Worm (Caenorhabditis elegans) whole organism, L4 larva: ENCODE results near the gene cuc-1.

Source experiments
- D1046.2 ChIP-seq: fragments of 200-800 bp; sonication (Bioruptor generic); IDR thresholded peaks from 2 replicates; pipeline ENCODE4 v1.3.6; 2022; ENCODE audit warnings: missing genetic modification characterization, missing compliant biosample characterization
- F49E8.2 ChIP-seq: sonication (generic microtip); optimal IDR thresholded peaks from 2 replicates; lab custom pipeline; 2016; ENCODE audit warnings: missing compliant biosample characterization, mild to moderate bottlenecking, missing genetic modification characterization, borderline replicate concordance
- T20F7.1 ChIP-seq: fragments of 200-800 bp; sonication (Bioruptor generic); optimal IDR thresholded peaks from 2 replicates; lab custom pipeline; 2018; ENCODE audit warnings: mild to moderate bottlenecking, missing genetic modification characterization, missing compliant biosample characterization
- Y105C5A.15 ChIP-seq: fragments of 200-800 bp; sonication (Bioruptor generic); IDR thresholded peaks from 2 replicates; pipeline ENCODE4 v1.3.6; 2022; ENCODE audit warnings: missing genetic modification characterization, missing compliant biosample characterization
- Y75B8A.6 ChIP-seq: fragments of 200-800 bp; sonication (Bioruptor generic); IDR thresholded peaks from 2 replicates; pipeline ENCODE4 v1.3.6; 2022; ENCODE audit warnings: missing genetic modification reagents, missing genetic modification characterization, missing compliant biosample characterization
- ZK546.5 ChIP-seq, 2 experiments: sonication (generic microtip); optimal IDR thresholded peaks; 2 replicates each; lab custom pipeline; 2017; ENCODE audit warnings: missing biosample characterization in 2 of 2, missing genetic modification characterization in 2 of 2
- aha-1 ChIP-seq: fragments of 150-350 bp; peaks from one replicate; lab custom pipeline; 2014; ENCODE audit warnings: missing biosample characterization, missing genetic modification characterization
- arid-1 ChIP-seq: fragments of 200-800 bp; sonication (Bioruptor generic); conservative IDR thresholded peaks from 2 replicates; pipeline ENCODE4 v1.3.6; 2022; ENCODE audit warnings: missing genetic modification reagents, missing genetic modification characterization, missing compliant biosample characterization
- ceh-28 ChIP-seq: fragments of 150-350 bp; optimal IDR thresholded peaks from 2 replicates; lab custom pipeline; 2014; ENCODE audit warnings: missing biosample characterization, missing genetic modification reagents, missing genetic modification characterization
- ceh-32 ChIP-seq: sonication (generic microtip); optimal IDR thresholded peaks from 2 replicates; lab custom pipeline; 2016; ENCODE audit warnings: mild to moderate bottlenecking, missing genetic modification characterization, missing compliant biosample characterization; ENCODE audit not compliant: poor library complexity
- ceh-82 ChIP-seq: sonication (generic microtip); optimal IDR thresholded peaks from 2 replicates; lab custom pipeline; 2017; ENCODE audit warnings: missing biosample characterization, missing genetic modification characterization
- ces-1 ChIP-seq: fragments of 150-350 bp; sonication (generic microtip); optimal IDR thresholded peaks from 4 replicates; lab custom pipeline; 2014; ENCODE audit warnings: missing biosample characterization, missing genetic modification reagents, missing genetic modification characterization
- ctbp-1 ChIP-seq: fragments of 200-800 bp; sonication (Bioruptor generic); IDR thresholded peaks from 2 replicates; pipeline ENCODE4 v1.3.6; 2022; ENCODE audit warnings: missing genetic modification reagents, missing genetic modification characterization, missing compliant biosample characterization
- daf-16 ChIP-seq, 3 experiments: sonication (generic microtip); optimal IDR thresholded peaks; 2 replicates each; lab custom pipeline; 2016 to 2017; ENCODE audit warnings: missing genetic modification characterization in 3 of 3, missing genetic modification reagents in 3 of 3, mild to moderate bottlenecking in 2 of 3, missing compliant biosample characterization in 2 of 3, missing biosample characterization in 1 of 3, moderate library complexity in 1 of 3
- dmd-8 ChIP-seq: fragments of 200-800 bp; sonication (Bioruptor generic); IDR thresholded peaks from 2 replicates; pipeline ENCODE4 v1.3.6; 2022; ENCODE audit warnings: missing genetic modification characterization, missing compliant biosample characterization
- duxl-1 ChIP-seq: sonication (generic microtip); optimal IDR thresholded peaks from 2 replicates; lab custom pipeline; 2016; ENCODE audit warnings: mild to moderate bottlenecking, missing genetic modification characterization, moderate library complexity, missing compliant biosample characterization; ENCODE audit not compliant: poor library complexity
- egl-43 ChIP-seq: fragments of 200-800 bp; sonication (Bioruptor generic); IDR thresholded peaks from 2 replicates; pipeline ENCODE4 v1.3.6; 2022; ENCODE audit warnings: missing genetic modification reagents, missing genetic modification characterization, missing compliant biosample characterization
- fkh-10 ChIP-seq: fragments of 150-350 bp; optimal IDR thresholded peaks from 2 replicates; lab custom pipeline; 2014; ENCODE audit warnings: missing biosample characterization, missing genetic modification reagents, missing genetic modification characterization
- fos-1 ChIP-seq: fragments of 150-350 bp; optimal IDR thresholded peaks from 2 replicates; lab custom pipeline; 2014; ENCODE audit warnings: missing biosample characterization, missing genetic modification characterization
- lim-7 ChIP-seq: fragments of 200-800 bp; sonication (Bioruptor generic); IDR thresholded peaks from 2 replicates; pipeline ENCODE4 v1.3.6; 2022; ENCODE audit warnings: missing genetic modification characterization, missing compliant biosample characterization
- lin-38 ChIP-seq: fragments of 200-800 bp; sonication (Bioruptor generic); IDR thresholded peaks from 2 replicates; pipeline ENCODE4 v1.3.6; 2022; ENCODE audit warnings: missing genetic modification reagents, missing genetic modification characterization, missing compliant biosample characterization
- lsy-2 ChIP-seq, 2 experiments: fragments of 150-350 bp in 1 of 2; sonication (generic microtip) in 1 of 2; optimal IDR thresholded peaks; 2 replicates each; lab custom pipeline; 2014 to 2017; ENCODE audit warnings: missing biosample characterization in 2 of 2, missing genetic modification characterization in 2 of 2
- madf-9 ChIP-seq: fragments of 200-800 bp; sonication (Bioruptor generic); conservative IDR thresholded peaks from 2 replicates; pipeline ENCODE4 v1.3.6; 2022; ENCODE audit warnings: missing genetic modification reagents, missing genetic modification characterization, missing compliant biosample characterization
- mdt-29 ChIP-seq: fragments of 200-800 bp; sonication (Bioruptor generic); IDR thresholded peaks from 2 replicates; pipeline ENCODE4 v1.3.6; 2022; ENCODE audit warnings: missing genetic modification reagents, missing genetic modification characterization, missing compliant biosample characterization
- mxl-3 ChIP-seq: fragments of 200-800 bp; sonication (Bioruptor generic); optimal IDR thresholded peaks from 2 replicates; lab custom pipeline; 2018; ENCODE audit warnings: mild to moderate bottlenecking, missing genetic modification characterization, missing compliant biosample characterization
- nhr-10 ChIP-seq: fragments of 150-350 bp; optimal IDR thresholded peaks from 2 replicates; lab custom pipeline; 2014; ENCODE audit warnings: missing biosample characterization, missing genetic modification characterization
- nhr-42 ChIP-seq: fragments of 200-800 bp; sonication (Bioruptor generic); IDR thresholded peaks from 2 replicates; pipeline ENCODE4 v1.3.6; 2022; ENCODE audit warnings: missing genetic modification characterization, missing compliant biosample characterization
- pha-4 ChIP-seq, 2 experiments: fragments of 150-350 bp in 1 of 2; fragments of 200-800 bp in 1 of 2; sonication (Bioruptor generic) in 1 of 2; IDR thresholded peaks in 1 of 2; optimal IDR thresholded peaks in 1 of 2; 2 replicates each; pipeline versions ENCODE4 v1.3.6 to Lab custom; 2014 to 2022; ENCODE audit warnings: missing genetic modification characterization in 2 of 2, missing genetic modification reagents in 2 of 2, missing biosample characterization in 1 of 2, missing compliant biosample characterization in 1 of 2
- php-3 ChIP-seq: fragments of 200-800 bp; sonication (Bioruptor generic); IDR thresholded peaks from 2 replicates; pipeline ENCODE4 v1.3.6; 2022; ENCODE audit warnings: missing genetic modification reagents, missing genetic modification characterization, missing compliant biosample characterization
- pqm-1 ChIP-seq: sonication (generic microtip); optimal IDR thresholded peaks from 2 replicates; lab custom pipeline; 2017; ENCODE audit warnings: missing biosample characterization, missing genetic modification characterization
- sdz-12 ChIP-seq: fragments of 200-800 bp; sonication (Bioruptor generic); optimal IDR thresholded peaks from 2 replicates; lab custom pipeline; 2018; ENCODE audit warnings: mild to moderate bottlenecking, missing genetic modification characterization, missing compliant biosample characterization
- snpc-1.2 ChIP-seq: fragments of 200-800 bp; sonication (Bioruptor generic); IDR thresholded peaks from 2 replicates; pipeline ENCODE4 v1.3.6; 2022; ENCODE audit warnings: missing genetic modification reagents, missing genetic modification characterization, missing compliant biosample characterization
- snpc-4 ChIP-seq: fragments of 150-350 bp; optimal IDR thresholded peaks from 2 replicates; lab custom pipeline; 2014; ENCODE audit warnings: missing biosample characterization, missing genetic modification characterization
- tag-97 ChIP-seq: fragments of 200-800 bp; sonication (Bioruptor generic); IDR thresholded peaks from 2 replicates; pipeline ENCODE4 v1.3.6; 2022; ENCODE audit warnings: missing genetic modification characterization, missing compliant biosample characterization
- unc-62 ChIP-seq, 3 experiments: fragments of 150-350 bp in 1 of 3; sonication (generic microtip); optimal IDR thresholded peaks in 2 of 3; peaks in 1 of 3; 1 replicate in 1 of 3; 2 replicates in 2 of 3; lab custom pipeline; 2014 to 2017; ENCODE audit warnings: missing biosample characterization in 3 of 3, missing genetic modification characterization in 3 of 3, missing genetic modification reagents in 3 of 3, missing genotype in 1 of 3
- zag-1 ChIP-seq: fragments of 150-350 bp; optimal IDR thresholded peaks from 2 replicates; lab custom pipeline; 2014; ENCODE audit warnings: missing biosample characterization, missing genetic modification characterization
- zfp-2 ChIP-seq: sonication (generic microtip); optimal IDR thresholded peaks from 2 replicates; lab custom pipeline; 2016; ENCODE audit warnings: mild to moderate bottlenecking, missing genetic modification characterization, missing compliant biosample characterization
- zip-11 ChIP-seq: fragments of 200-800 bp; sonication (Bioruptor generic); IDR thresholded peaks from 2 replicates; pipeline ENCODE4 v1.3.6; 2022; ENCODE audit warnings: missing genetic modification characterization, missing compliant biosample characterization
- ztf-11 ChIP-seq: fragments of 150-350 bp; optimal IDR thresholded peaks from 2 replicates; lab custom pipeline; 2014; ENCODE audit warnings: missing biosample characterization, missing genetic modification characterization
- ztf-7 ChIP-seq: fragments of 150-350 bp; optimal IDR thresholded peaks from 2 replicates; lab custom pipeline; 2014; ENCODE audit warnings: missing biosample characterization, missing genetic modification characterization

cuc-1 gene

DNA sequence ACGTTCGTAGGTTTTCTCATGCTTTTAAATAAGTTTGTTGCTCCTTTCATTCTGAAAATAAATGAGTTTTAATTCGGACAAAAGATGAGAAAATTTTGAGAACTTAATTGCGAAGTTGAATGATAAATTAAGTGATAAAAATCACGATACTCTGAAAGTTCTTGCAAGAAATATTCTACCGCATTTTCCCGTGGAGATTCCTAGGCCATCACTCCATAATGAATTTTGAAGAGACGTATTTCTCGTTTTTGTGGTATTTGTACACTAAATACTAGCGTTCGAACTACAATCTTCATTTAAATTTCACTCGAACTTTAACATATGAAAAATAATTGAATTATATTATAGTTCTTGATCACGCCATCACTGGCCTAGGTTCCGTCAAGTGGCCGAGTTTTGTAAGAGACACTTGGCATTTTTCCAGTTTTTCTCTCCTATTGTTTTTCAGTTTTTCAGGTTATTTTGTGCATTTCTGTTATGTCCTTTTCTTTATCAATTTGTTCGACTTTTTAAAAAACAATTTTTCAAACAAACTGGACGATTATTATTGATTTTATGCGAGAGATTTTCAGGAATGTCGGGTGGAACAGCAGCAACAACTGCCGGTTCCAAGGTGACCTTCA is 2.3 kb downstream of the cuc-1 start, which contains the start of the genes coq-5 and ufm-1 (continued):
- peak; percentile 58 for TF ChIP-seq T20F7.1 (GFP tag; lab: Kevin White, UChicago)
- no peak for TF ChIP-seq zip-11 (GFP tag; lab: Robert Waterston, UW)
- no peak for TF ChIP-seq daf-16 (GFP tag; optimal IDR thresholded peaks at IDR 0.05; lab: Kevin White, UChicago)
- TF ChIP-seq daf-16 (tag; optimal IDR thresholded peaks at IDR 0.05; lab: Kevin White, UChicago), result no peak
- no peak for TF ChIP-seq nhr-10 (tag; lab: Kevin White, UChicago)
- no peak for TF ChIP-seq ces-1 (GFP tag; lab: Kevin White, UChicago)
- TF ChIP-seq, all 104 proteins: peak for 8

DNA sequence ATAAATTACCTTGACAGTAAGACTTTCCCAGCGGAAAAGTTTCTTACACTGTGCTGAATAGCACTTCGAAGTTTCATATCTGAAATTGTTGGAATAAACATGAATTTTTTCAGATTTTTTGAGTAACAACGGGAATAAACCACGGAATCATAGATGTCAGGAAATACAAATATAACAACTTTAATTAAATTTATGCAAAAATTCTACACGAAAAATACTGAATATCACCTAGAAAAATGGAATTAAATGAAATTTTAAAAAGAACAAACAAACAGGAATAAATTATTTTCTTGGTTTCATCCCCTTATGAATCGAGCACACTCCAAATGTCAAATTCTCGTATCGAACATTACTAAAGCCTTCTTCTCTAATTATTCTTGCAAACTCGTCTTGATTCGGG is 3.6 kb downstream of the cuc-1 start, which contains the start of gene tag-307:
Gene tag-307, minus strand, starts transcription at position 101 of the 400 bp plus-strand sequence.
- no peak for TF ChIP-seq aha-1 (tag; lab: Kevin White, UChicago)
- TF ChIP-seq unc-62 (GFP tag; optimal IDR thresholded peaks at IDR 0.05 in 1 of 2; lab: Kevin White, UChicago), result peak in 1 of 2 experiments; percentile 56
- no peak for TF ChIP-seq unc-62 (tag; optimal IDR thresholded peaks at IDR 0.05; lab: Kevin White, UChicago)

DNA sequence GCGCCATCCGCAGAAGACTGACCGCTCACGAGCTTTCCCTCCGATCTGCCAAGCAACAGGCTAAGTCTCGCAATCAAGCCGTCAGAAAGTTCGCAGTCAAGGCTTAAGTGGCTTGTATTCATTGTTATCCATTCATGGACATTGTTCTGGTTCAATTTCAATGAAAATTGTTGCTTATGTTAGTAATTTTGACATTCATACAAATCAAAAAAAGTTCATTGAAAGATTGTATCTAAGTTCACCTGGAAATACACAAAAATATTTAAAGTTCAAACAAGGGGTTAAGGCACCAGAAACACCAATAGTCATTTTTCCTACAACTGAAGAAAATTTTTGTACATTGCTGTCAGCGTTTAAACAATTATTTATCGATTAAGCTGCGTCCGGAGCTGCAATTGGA is 5.3 kb downstream of the cuc-1 start:
- TF ChIP-seq F49E8.2 (tag; lab: Kevin White, UChicago), result peak; percentile 33
- TF ChIP-seq pha-4 (GFP tag; IDR thresholded peaks at IDR 0.05; lab: Robert Waterston, UW), result peak; percentile 20; the same call in 1 of the 2 replicates
- no peak for TF ChIP-seq pha-4 (tag; optimal IDR thresholded peaks at IDR 0.05; lab: Kevin White, UChicago)
- no peak for TF ChIP-seq dmd-8 (GFP tag; lab: Robert Waterston, UW)
- 0 out of 2 replicates have a peak, but pooled peaks have one; percentile 23 for TF ChIP-seq madf-9 (GFP tag; lab: Robert Waterston, UW)
- TF ChIP-seq aha-1 (tag; lab: Kevin White, UChicago), result peak; percentile 53
- no peak for TF ChIP-seq fos-1
- 0 out of 2 replicates have a peak, but pooled peaks have one; percentile 9 for TF ChIP-seq ctbp-1 (GFP tag; lab: Robert Waterston, UW)
- TF ChIP-seq fkh-10 (GFP tag; lab: Kevin White, UChicago), result no peak
- TF ChIP-seq arid-1 (GFP tag; lab: Robert Waterston, UW), result no peak
- TF ChIP-seq snpc-1.2 (GFP tag; lab: Robert Waterston, UW), result peak; percentile 54; the same call in 1 of the 2 replicates
- no peak for TF ChIP-seq pqm-1 (tag; lab: Kevin White, UChicago)
- no peak for TF ChIP-seq mxl-3 (GFP tag; lab: Kevin White, UChicago)
- no peak for TF ChIP-seq mdt-29 (GFP tag; lab: Robert Waterston, UW)
- TF ChIP-seq egl-43, result no peak
- TF ChIP-seq Y105C5A.15 (GFP tag; lab: Robert Waterston, UW), result 0 out of 2 replicates have a peak, but pooled peaks have one; percentile 6
- TF ChIP-seq lin-38, result peak; percentile 49

DNA sequence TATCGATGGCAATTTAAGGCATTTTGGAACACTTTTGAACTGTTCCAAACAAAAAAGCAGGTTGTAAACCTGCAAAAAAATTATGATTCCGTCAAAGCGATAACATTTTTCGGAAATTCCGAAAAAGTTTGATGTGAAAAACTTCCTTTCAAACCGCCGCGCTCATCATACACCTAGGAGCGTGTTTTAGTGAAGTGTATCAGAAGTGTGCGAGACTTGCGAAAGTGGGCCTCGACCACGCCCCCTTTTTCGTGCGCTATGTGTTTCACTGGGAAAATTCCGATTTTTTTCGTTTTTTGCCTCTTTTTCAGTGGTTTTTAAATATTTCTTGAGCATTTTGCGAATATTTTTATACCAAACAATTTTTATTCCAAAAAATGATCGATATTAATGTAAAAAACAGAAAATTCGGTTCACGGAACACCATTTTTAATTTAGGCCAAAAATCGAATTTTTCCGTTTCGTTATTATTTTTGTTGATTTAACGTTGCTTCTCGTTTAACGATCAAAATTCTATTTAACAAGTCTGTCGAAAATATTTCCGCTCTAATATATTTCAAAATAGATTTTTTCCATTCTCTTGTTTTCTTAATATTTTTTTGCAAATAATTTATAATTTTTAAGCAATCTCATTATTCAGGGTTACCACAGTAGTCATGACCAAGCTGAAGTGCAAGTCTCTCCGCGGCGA is 6.1 kb downstream of the cuc-1 start, which contains the start of gene rpl-35:
Gene rpl-35, plus strand, starts transcription at position 641 of the 691 bp plus-strand sequence.
- TF ChIP-seq sdz-12 (GFP tag; lab: Kevin White, UChicago), result peak; percentile 98
- peak; percentile 99 for TF ChIP-seq pha-4 (GFP tag; IDR thresholded peaks at IDR 0.05; lab: Robert Waterston, UW)
- peak; percentile 95 for TF ChIP-seq pha-4 (tag; optimal IDR thresholded peaks at IDR 0.05; lab: Kevin White, UChicago)
- TF ChIP-seq D1046.2, result peak; percentile 98
- peak; percentile 99 for TF ChIP-seq lsy-2 (tag; optimal IDR thresholded peaks at IDR 0.05; lab: Kevin White, UChicago)
- peak; percentile 74 for TF ChIP-seq ceh-28 (tag; lab: Kevin White, UChicago)
- TF ChIP-seq ceh-82 (tag; lab: Kevin White, UChicago), result peak; percentile 56
- TF ChIP-seq lin-38, result peak; percentile 98
- TF ChIP-seq ZK546.5 (tag; optimal IDR thresholded peaks at IDR 0.05; lab: Kevin White, UChicago), result peak in 1 of 2 experiments; percentile 91
- TF ChIP-seq duxl-1 (tag; lab: Kevin White, UChicago), result peak; percentile 98
- TF ChIP-seq nhr-10 (tag; lab: Kevin White, UChicago), result peak; percentile 97
- TF ChIP-seq nhr-42 (GFP tag; lab: Robert Waterston, UW), result peak; percentile 99
- TF ChIP-seq lim-7 (GFP tag; lab: Robert Waterston, UW), result peak; percentile 86
- TF ChIP-seq aha-1 (tag; lab: Kevin White, UChicago), result peak; percentile 100
- TF ChIP-seq snpc-4 (tag; lab: Kevin White, UChicago), result peak; percentile 55
- TF ChIP-seq zag-1 (tag; lab: Kevin White, UChicago), result peak; percentile 92
- peak; percentile 96 for TF ChIP-seq Y75B8A.6
- peak; percentile 93; the same call in 1 of the 2 replicates for TF ChIP-seq tag-97 (GFP tag; lab: Robert Waterston, UW)
- peak; percentile 73 for TF ChIP-seq ztf-11 (tag; lab: Kevin White, UChicago)
- TF ChIP-seq ceh-32, result peak; percentile 83
- peak; percentile 99 for TF ChIP-seq php-3 (GFP tag; lab: Robert Waterston, UW)
- peak; percentile 90 for TF ChIP-seq dmd-8 (GFP tag; lab: Robert Waterston, UW)
- TF ChIP-seq ztf-7 (tag; lab: Kevin White, UChicago), result peak; percentile 93
- TF ChIP-seq zfp-2 (tag; lab: Kevin White, UChicago), result peak; percentile 92
